Worm (Caenorhabditis elegans) whole organism, L1 larva: Measurements from ENCODE around the gene F25D1.3.
A peak's percentile ranks its signal among the peaks of the same experiment; 100 is the strongest.

ENCODE experiments used
- C04F5.9 ChIP-seq: sonication (generic microtip); optimal IDR thresholded peaks from 2 replicates; lab custom pipeline; 2016; ENCODE audit warnings: missing genetic modification characterization, missing compliant biosample characterization
- ama-1 ChIP-seq: fragments of 150-350 bp; optimal IDR thresholded peaks from 2 replicates; lab custom pipeline; 2014
- egl-13 ChIP-seq: sonication (generic microtip); optimal IDR thresholded peaks from 2 replicates; lab custom pipeline; 2016; ENCODE audit warnings: missing genotype, missing genetic modification reagents, missing genetic modification characterization, missing compliant biosample characterization
- elt-2 ChIP-seq: sonication (generic microtip); optimal IDR thresholded peaks from 2 replicates; lab custom pipeline; 2016; ENCODE audit warnings: missing genetic modification characterization, mild to moderate bottlenecking, inconsistent platforms, missing compliant biosample characterization, missing genetic modification reagents
- nhr-237 ChIP-seq: fragments of 150-350 bp; optimal IDR thresholded peaks from 2 replicates; lab custom pipeline; 2014; ENCODE audit warnings: missing biosample characterization, missing genetic modification characterization
- rnt-1 ChIP-seq: sonication (generic microtip); optimal IDR thresholded peaks from 2 replicates; lab custom pipeline; 2016; ENCODE audit warnings: mild to moderate bottlenecking, missing genetic modification characterization, moderate library complexity, missing compliant biosample characterization
- sox-4 ChIP-seq: sonication (generic microtip); optimal IDR thresholded peaks from 2 replicates; lab custom pipeline; 2016; ENCODE audit warnings: missing genetic modification characterization, missing compliant biosample characterization
- unc-30 ChIP-seq: sonication (generic microtip); optimal IDR thresholded peaks from 2 replicates; lab custom pipeline; 2017; ENCODE audit warnings: missing biosample characterization, missing genetic modification characterization
- unc-62 ChIP-seq: fragments of 150-350 bp; optimal IDR thresholded peaks from 2 replicates; lab custom pipeline; 2014; ENCODE audit warnings: missing biosample characterization, missing genetic modification reagents, missing genetic modification characterization
- unc-86 ChIP-seq: sonication (generic microtip); optimal IDR thresholded peaks from 2 replicates; lab custom pipeline; 2016; ENCODE audit warnings: missing genetic modification characterization, missing compliant biosample characterization
- zag-1 ChIP-seq: fragments of 150-350 bp; optimal IDR thresholded peaks from 2 replicates; lab custom pipeline; 2014; ENCODE audit warnings: missing biosample characterization, missing genetic modification characterization

DNA sequence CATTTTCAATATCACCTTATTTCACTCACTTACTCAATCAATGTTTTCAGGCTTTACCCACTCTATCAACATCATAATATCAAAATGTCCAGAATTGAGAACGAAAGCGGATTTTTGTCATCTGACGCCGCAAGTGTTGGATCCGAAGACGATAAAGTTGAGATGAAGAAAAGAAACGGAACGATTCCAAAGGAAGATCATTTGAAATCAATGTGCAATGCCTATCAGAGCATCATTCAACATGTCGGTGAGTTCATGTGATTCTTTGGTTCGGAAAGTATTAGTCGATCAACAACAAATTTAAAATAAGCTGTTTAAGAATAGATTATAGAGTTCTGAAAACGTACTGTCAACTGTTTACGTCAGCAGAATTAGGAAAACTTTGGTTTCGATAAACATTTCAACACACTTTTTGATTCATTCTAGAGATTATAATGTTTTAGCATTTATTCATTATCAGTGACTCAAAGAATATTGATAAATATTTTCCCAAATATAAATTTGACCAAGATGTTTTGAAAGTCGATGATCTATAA, 36.4 kb downstream of the F25D1.3 start, which contains the start of gene cat-4:
- TF ChIP-seq sox-4 (tag; lab: Kevin White, UChicago) (no peak), unc-86 (tag; lab: Kevin White, UChicago) (no peak), elt-2 (peak; percentile 80), unc-30 (tag; lab: Kevin White, UChicago) (no peak), rnt-1 (tag; lab: Kevin White, UChicago) (no peak), nhr-237 (tag; lab: Kevin White, UChicago) (no peak), ama-1 (no peak), unc-62 (no peak), C04F5.9 (tag; lab: Kevin White, UChicago) (no peak), egl-13 (tag; lab: Kevin White, UChicago) (no peak), zag-1 (tag; lab: Kevin White, UChicago) (no peak)
